Worm (Caenorhabditis elegans) whole organism, late embryonic: ENCODE data around the gene pqn-25.

Experiments used
- K02D7.2 ChIP-seq: sonication (generic microtip); optimal IDR thresholded peaks from 2 replicates; lab custom pipeline; 2017; ENCODE audit warnings: mild to moderate bottlenecking, missing genetic modification characterization, missing compliant biosample characterization
- ama-1 ChIP-seq: fragments of 150-350 bp; optimal IDR thresholded peaks from 2 replicates; lab custom pipeline; 2014
- ceh-14 ChIP-seq: sonication (generic microtip); optimal IDR thresholded peaks from 2 replicates; lab custom pipeline; 2016; ENCODE audit warnings: missing genotype, missing genetic modification characterization, missing compliant biosample characterization
- ceh-2 ChIP-seq: sonication (generic microtip); optimal IDR thresholded peaks from 2 replicates; lab custom pipeline; 2016; ENCODE audit warnings: missing genotype, missing genetic modification characterization, missing compliant biosample characterization
- ceh-22 ChIP-seq: sonication (generic microtip); optimal IDR thresholded peaks from 2 replicates; lab custom pipeline; 2017; ENCODE audit warnings: missing biosample characterization, missing genetic modification characterization
- ceh-24 ChIP-seq: sonication (generic microtip); optimal IDR thresholded peaks from 2 replicates; lab custom pipeline; 2016; ENCODE audit warnings: mild to moderate bottlenecking, missing genetic modification characterization, missing compliant biosample characterization
- ceh-31 ChIP-seq: sonication (generic microtip); optimal IDR thresholded peaks from 2 replicates; lab custom pipeline; 2016; ENCODE audit warnings: missing genetic modification characterization, missing compliant biosample characterization
- ceh-45 ChIP-seq: fragments of 200-800 bp; sonication (Bioruptor generic); IDR thresholded peaks from 2 replicates; pipeline ENCODE4 v1.3.6; 2022; ENCODE audit warnings: missing genetic modification reagents, missing genetic modification characterization, missing compliant biosample characterization
- ceh-48 ChIP-seq: sonication (generic microtip); optimal IDR thresholded peaks from 2 replicates; lab custom pipeline; 2016; ENCODE audit warnings: missing genetic modification characterization, inconsistent platforms, missing compliant biosample characterization
- ceh-9 ChIP-seq: sonication (generic microtip); optimal IDR thresholded peaks from 2 replicates; lab custom pipeline; 2016; ENCODE audit warnings: mild to moderate bottlenecking, missing genetic modification characterization, inconsistent platforms, missing compliant biosample characterization
- che-1 ChIP-seq: sonication (generic microtip); optimal IDR thresholded peaks from 2 replicates; lab custom pipeline; 2016; ENCODE audit warnings: mild to moderate bottlenecking, missing genetic modification characterization, missing compliant biosample characterization
- ets-4 ChIP-seq: sonication (generic microtip); optimal IDR thresholded peaks from 2 replicates; lab custom pipeline; 2016; ENCODE audit warnings: missing genetic modification characterization, missing compliant biosample characterization
- fkh-6 ChIP-seq: sonication (generic microtip); optimal IDR thresholded peaks from 2 replicates; lab custom pipeline; 2016; ENCODE audit warnings: missing genetic modification characterization, missing compliant biosample characterization
- hlh-13 ChIP-seq: fragments of 200-800 bp; sonication (Bioruptor generic); optimal IDR thresholded peaks from 2 replicates; lab custom pipeline; 2018; ENCODE audit warnings: mild to moderate bottlenecking, missing genetic modification characterization, missing compliant biosample characterization
- hlh-15 ChIP-seq: sonication (generic microtip); optimal IDR thresholded peaks from 2 replicates; lab custom pipeline; 2016; ENCODE audit warnings: missing genetic modification characterization, missing compliant biosample characterization
- hlh-6 ChIP-seq: sonication (generic microtip); optimal IDR thresholded peaks from 2 replicates; lab custom pipeline; 2016; ENCODE audit warnings: missing genotype, missing genetic modification characterization, missing compliant biosample characterization
- lim-6 ChIP-seq: sonication (generic microtip); optimal IDR thresholded peaks from 2 replicates; lab custom pipeline; 2016; ENCODE audit warnings: missing genetic modification characterization, missing compliant biosample characterization
- lin-11 ChIP-seq: fragments of 200-800 bp; sonication (Bioruptor generic); optimal IDR thresholded peaks from 2 replicates; lab custom pipeline; 2018; ENCODE audit warnings: mild to moderate bottlenecking, missing genetic modification characterization, missing compliant biosample characterization
- nfya-1 ChIP-seq: sonication (generic microtip); optimal IDR thresholded peaks from 2 replicates; lab custom pipeline; 2017; ENCODE audit warnings: missing genetic modification characterization, mild to moderate bottlenecking, missing compliant biosample characterization, antibody characterized with exemption, moderate library complexity
- nhr-11 ChIP-seq: fragments of 150-350 bp; optimal IDR thresholded peaks from 2 replicates; lab custom pipeline; 2014; ENCODE audit warnings: missing biosample characterization, missing genetic modification characterization
- npax-4 ChIP-seq: sonication (generic microtip); optimal IDR thresholded peaks from 2 replicates; lab custom pipeline; 2016; ENCODE audit warnings: missing genetic modification characterization, missing compliant biosample characterization
- odd-2 ChIP-seq: sonication (generic microtip); optimal IDR thresholded peaks from 2 replicates; lab custom pipeline; 2017; ENCODE audit warnings: antibody characterized with exemption, mild to moderate bottlenecking, missing genetic modification characterization, missing compliant biosample characterization
- pag-3 ChIP-seq: sonication (generic microtip); optimal IDR thresholded peaks from 2 replicates; lab custom pipeline; 2016; ENCODE audit warnings: missing compliant biosample characterization, missing genetic modification characterization, borderline replicate concordance
- pax-1 ChIP-seq: fragments of 150-350 bp; optimal IDR thresholded peaks from 2 replicates; lab custom pipeline; 2014; ENCODE audit warnings: missing biosample characterization, missing genetic modification characterization
- pha-2 ChIP-seq: sonication (generic microtip); optimal IDR thresholded peaks from 2 replicates; lab custom pipeline; 2017; ENCODE audit warnings: mild to moderate bottlenecking, missing genetic modification characterization, missing compliant biosample characterization
- pqm-1 ChIP-seq: sonication (generic microtip); optimal IDR thresholded peaks from 2 replicates; lab custom pipeline; 2016; ENCODE audit warnings: missing genetic modification characterization, missing compliant biosample characterization
- pros-1 ChIP-seq: fragments of 150-350 bp; optimal IDR thresholded peaks from 2 replicates; lab custom pipeline; 2014; ENCODE audit warnings: missing biosample characterization, missing genetic modification reagents, missing genetic modification characterization
- sox-4 ChIP-seq: sonication (generic microtip); optimal IDR thresholded peaks from 2 replicates; lab custom pipeline; 2017; ENCODE audit warnings: mild to moderate bottlenecking, missing genetic modification characterization, inconsistent platforms, missing compliant biosample characterization
- tbx-2 ChIP-seq: sonication (generic microtip); optimal IDR thresholded peaks from 2 replicates; lab custom pipeline; 2016; ENCODE audit warnings: missing genetic modification characterization, missing compliant biosample characterization
- tbx-7 ChIP-seq: sonication (generic microtip); optimal IDR thresholded peaks from 2 replicates; lab custom pipeline; 2016; ENCODE audit warnings: missing genotype, missing genetic modification characterization, missing compliant biosample characterization
- unc-86 ChIP-seq: sonication (generic microtip); optimal IDR thresholded peaks from 2 replicates; lab custom pipeline; 2016; ENCODE audit warnings: missing genetic modification characterization, missing compliant biosample characterization
- ztf-16 ChIP-seq: sonication (generic microtip); optimal IDR thresholded peaks from 2 replicates; lab custom pipeline; 2017; ENCODE audit warnings: missing genetic modification characterization, missing compliant biosample characterization

pqn-25 gene

ce11 chrIII:5479493-5480167 is 32.8 kb downstream of the pqn-25 start:
- TF ChIP-seq fkh-6 (tag; lab: Kevin White, UChicago): no peak
- TF ChIP-seq pqm-1 (tag; lab: Kevin White, UChicago): no peak
- TF ChIP-seq tbx-7 (tag; lab: Kevin White, UChicago): no peak
- no peak for TF ChIP-seq ama-1 (lab: Kevin White, UChicago)
- no peak for TF ChIP-seq ceh-31 (tag; lab: Kevin White, UChicago)

DNA sequence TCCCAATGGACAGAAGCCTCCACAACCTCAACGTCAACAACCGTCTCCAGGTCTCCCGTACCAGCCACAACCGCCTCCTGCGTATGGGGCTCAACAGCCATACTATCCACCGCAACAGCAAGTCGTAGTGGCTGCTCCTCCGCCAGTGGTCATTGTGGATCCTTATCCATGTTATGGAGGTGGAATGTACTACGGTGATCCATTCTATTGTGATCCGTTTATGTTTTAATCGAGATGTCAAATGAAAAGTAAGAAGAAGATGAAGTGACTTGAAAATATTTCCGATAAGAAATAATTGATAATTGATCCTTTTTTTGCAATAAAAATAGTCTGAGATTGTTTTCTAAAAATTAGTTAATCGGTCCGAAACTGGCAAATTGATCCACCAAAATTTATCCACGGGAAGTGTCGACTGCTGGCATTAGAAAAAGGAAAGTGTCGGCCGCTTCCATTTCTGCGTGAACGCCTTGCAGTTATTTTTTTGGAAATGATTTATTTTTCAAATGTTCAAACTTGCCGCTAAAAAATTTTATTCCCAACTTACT is 33.5 kb downstream of the pqn-25 start, which contains the start of the genes R02F2.6 and R02F2.5:
Gene R02F2.6, minus strand, starts transcription at position 101 of the 545 bp plus-strand sequence.
Gene R02F2.5, plus strand, starts transcription at position 495 of the 545 bp plus-strand sequence.
- no peak for TF ChIP-seq ceh-14 (tag; lab: Kevin White, UChicago)
- no peak for TF ChIP-seq K02D7.2

ce11 chrIII:5478011-5478410 is 34.4 kb downstream of the pqn-25 start, which contains the start of gene R02F2.10:
TSS of gene R02F2.10 (plus strand) at chrIII:5478311.
- no peak for TF ChIP-seq ceh-48 (tag; lab: Kevin White, UChicago)
- TF ChIP-seq ceh-9 (tag; lab: Kevin White, UChicago): no peak
- TF ChIP-seq pax-1 (tag; lab: Kevin White, UChicago): no peak
- TF ChIP-seq tbx-2 (tag; lab: Kevin White, UChicago): no peak
- TF ChIP-seq ztf-16 (tag; lab: Kevin White, UChicago): no peak
- no peak for TF ChIP-seq lin-11
- no peak for TF ChIP-seq nhr-11 (tag; lab: Kevin White, UChicago)
- TF ChIP-seq ceh-45 (GFP tag; lab: Robert Waterston, UW): no peak
- no peak for TF ChIP-seq hlh-15 (tag; lab: Kevin White, UChicago)
- no peak for TF ChIP-seq ceh-31 (tag; lab: Kevin White, UChicago)

DNA sequence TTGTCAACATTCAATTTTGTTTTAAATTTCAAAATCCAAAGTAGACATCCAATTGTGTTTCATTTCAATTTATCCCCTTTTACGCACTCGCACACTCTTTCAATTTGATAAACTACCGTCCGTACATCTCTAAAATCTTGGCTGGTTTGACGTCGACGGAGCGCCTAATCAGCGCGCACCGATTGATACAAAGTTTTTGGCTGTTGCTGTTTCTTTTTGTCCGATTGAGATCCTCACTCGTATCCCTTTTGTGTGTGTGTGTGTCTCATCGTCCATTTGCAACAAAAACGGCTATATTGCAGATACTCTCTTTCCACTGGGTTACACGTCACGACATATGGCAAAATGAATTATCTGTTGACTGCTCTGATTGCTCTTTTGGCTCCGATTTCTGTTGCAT is 38.2 kb downstream of the pqn-25 start, which contains the start of gene lon-1:
Gene lon-1, plus strand, starts transcription at position 301 of the 400 bp plus-strand sequence.
- TF ChIP-seq lim-6 (tag; lab: Kevin White, UChicago): no peak
- no peak for TF ChIP-seq ceh-22 (tag; lab: Kevin White, UChicago)
- TF ChIP-seq sox-4 (tag; lab: Kevin White, UChicago): no peak

- TF ChIP-seq npax-4: no peak
- no peak for TF ChIP-seq hlh-6 (tag; lab: Kevin White, UChicago)
- TF ChIP-seq ets-4: no peak
- no peak for TF ChIP-seq ceh-14 (tag; lab: Kevin White, UChicago)
- no peak for TF ChIP-seq ceh-22 (tag; lab: Kevin White, UChicago)
- no peak for TF ChIP-seq pros-1 (tag; lab: Kevin White, UChicago)
- TF ChIP-seq unc-86 (tag; lab: Kevin White, UChicago): no peak
- no peak for TF ChIP-seq che-1 (tag; lab: Kevin White, UChicago)
- no peak for TF ChIP-seq lin-11
- no peak for TF ChIP-seq K02D7.2
- no peak for TF ChIP-seq odd-2
- TF ChIP-seq ceh-24 (tag; lab: Kevin White, UChicago): no peak
- TF ChIP-seq ztf-16 (tag; lab: Kevin White, UChicago): no peak
- TF ChIP-seq pag-3 (tag; lab: Kevin White, UChicago): no peak
Measured at ce11 chrIII:5472693-5473092, 39.7 kb downstream of the pqn-25 start.

ce11 chrIII:5469090-5469489 is 43.3 kb downstream of the pqn-25 start:
- no peak for TF ChIP-seq pha-2 (tag; lab: Kevin White, UChicago)
- TF ChIP-seq pag-3 (tag; lab: Kevin White, UChicago): no peak
- peak; percentile 96 for TF ChIP-seq nfya-1 (tag; lab: Kevin White, UChicago)
- no peak for TF ChIP-seq hlh-13 (GFP tag; lab: Kevin White, UChicago)
- TF ChIP-seq ceh-14 (tag; lab: Kevin White, UChicago): no peak
- TF ChIP-seq ceh-2 (tag; lab: Kevin White, UChicago): no peak
